Fruit fly (Drosophila melanogaster): Measurements from ENCODE around the gene CG4213.

Gene CG4213

DNA sequence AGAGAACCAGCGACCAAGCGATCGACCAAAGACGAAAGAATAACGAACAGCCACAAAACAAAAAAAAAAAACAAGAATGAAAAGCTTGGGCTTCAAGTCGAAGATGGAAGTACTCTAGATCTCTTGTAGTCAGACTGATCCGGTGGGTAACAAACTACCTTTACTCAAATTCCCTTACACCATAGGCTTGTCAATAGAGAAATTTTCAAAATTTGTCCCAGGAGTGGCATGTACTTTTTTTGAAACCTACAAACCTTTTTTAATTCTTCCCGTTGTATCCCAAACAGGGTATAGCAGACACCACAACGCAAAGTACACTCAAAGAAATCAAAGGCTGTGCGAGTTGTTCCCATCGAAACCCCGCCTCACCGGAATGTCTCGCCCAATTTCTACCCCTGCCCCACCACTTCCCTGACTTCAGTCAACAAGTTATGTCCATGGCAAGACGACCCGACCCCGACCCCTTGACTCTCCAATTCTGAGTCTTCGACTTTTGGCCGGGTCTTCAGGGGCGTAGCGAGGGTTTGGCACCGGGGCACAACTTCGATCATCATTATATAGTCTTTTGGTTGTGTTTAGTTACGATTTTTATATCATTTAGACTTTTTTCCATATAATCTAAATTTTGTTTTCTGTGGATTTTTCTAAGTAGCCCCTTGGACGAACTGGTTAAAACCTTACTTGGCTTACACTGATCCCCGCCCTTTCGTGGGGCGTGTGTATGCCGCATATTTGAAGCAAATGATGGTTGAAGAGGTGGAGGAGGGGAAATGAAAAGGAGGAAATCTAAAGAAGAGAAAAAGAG, 27.9 kb upstream of the CG4213 start (continued):
- TF ChIP-seq Dp (GFP tag; optimal IDR thresholded peaks at IDR 0.05) (no peak), nerfin-2 (GFP tag; IDR thresholded peaks at IDR 0.05; ENCODE audit: partially characterized antibody) (no peak), grn (GFP tag; optimal IDR thresholded peaks at IDR 0.05) (no peak), btn (GFP tag; optimal IDR thresholded peaks at IDR 0.05) (no peak), CG8944 (GFP tag; optimal IDR thresholded peaks at IDR 0.05) (peak; percentile 60), CG9437 (GFP tag; optimal IDR thresholded peaks at IDR 0.05) (no peak), Antp (GFP tag; optimal IDR thresholded peaks at IDR 0.05) (peak; percentile 55), ind (GFP tag; optimal IDR thresholded peaks at IDR 0.05) (peak; percentile 59), al (GFP tag; IDR thresholded peaks at IDR 0.05) (peak; percentile 44), Bdp1 (GFP tag; optimal IDR thresholded peaks at IDR 0.05) (peak; percentile 5), CG4282 (GFP tag; optimal IDR thresholded peaks at IDR 0.05) (no peak), CG6765 (GFP tag; optimal IDR thresholded peaks at IDR 0.05) (no peak), CoRest (tag; optimal IDR thresholded peaks at IDR 0.05) (peak; percentile 42), lov (optimal IDR thresholded peaks at IDR 0.05) (no peak), lov (GFP tag; IDR thresholded peaks at IDR 0.05) (0 out of 3 replicates have a peak, but pooled peaks have one; percentile 51), ewg (GFP tag; optimal IDR thresholded peaks at IDR 0.05) (peak; percentile 20), CG9215 (GFP tag; IDR thresholded peaks at IDR 0.05) (peak; percentile 66), vfl (GFP tag; optimal IDR thresholded peaks at IDR 0.05) (peak; percentile 59), br (optimal IDR thresholded peaks at IDR 0.05) (no peak), Hr51 (GFP tag; optimal IDR thresholded peaks at IDR 0.05) (peak in 1 of 2 experiments; percentile 39), CG12942 (GFP tag; optimal IDR thresholded peaks at IDR 0.05) (no peak), CG10366 (GFP tag; IDR thresholded peaks at IDR 0.05) (peak; percentile 39), CG9932 (GFP tag; IDR thresholded peaks at IDR 0.05) (peak; percentile 61), sc (optimal IDR thresholded peaks at IDR 0.05) (no peak), sc (GFP tag; optimal IDR thresholded peaks at IDR 0.05) (no peak), en (GFP tag; optimal IDR thresholded peaks at IDR 0.05) (no peak), dimm (GFP tag; IDR thresholded peaks at IDR 0.05) (no peak), CG33557 (GFP tag; optimal IDR thresholded peaks at IDR 0.05) (peak; percentile 49), corto (GFP tag; optimal IDR thresholded peaks at IDR 0.05) (peak; percentile 79), bab2 (GFP tag; optimal IDR thresholded peaks at IDR 0.05) (peak; percentile 23), zf30C (GFP tag; optimal IDR thresholded peaks at IDR 0.05) (peak; percentile 61), Atf3 (GFP tag; optimal IDR thresholded peaks at IDR 0.05) (peak; percentile 18), CG9876 (GFP tag; optimal IDR thresholded peaks at IDR 0.05) (peak; percentile 26), CG2120 (GFP tag; optimal IDR thresholded peaks at IDR 0.05) (peak; percentile 79), CG10431 (GFP tag; optimal IDR thresholded peaks at IDR 0.05) (no peak), odd (GFP tag; optimal IDR thresholded peaks at IDR 0.05) (no peak), Asciz (GFP tag; optimal IDR thresholded peaks at IDR 0.05) (no peak), da (GFP tag; optimal IDR thresholded peaks at IDR 0.05) (no peak), CkIIα-i1 (GFP tag; IDR thresholded peaks at IDR 0.05) (no peak), peb (GFP tag; IDR thresholded peaks at IDR 0.05) (no peak), CG18476 (GFP tag; optimal IDR thresholded peaks at IDR 0.05) (no peak), sug (tag; optimal IDR thresholded peaks at IDR 0.05) (no peak), CG16813 (GFP tag; IDR thresholded peaks at IDR 0.05; ENCODE audit: partially characterized antibody) (peak; percentile 34; the same call in 1 of the 3 replicates), CG9727 (GFP tag; optimal IDR thresholded peaks at IDR 0.05) (peak; percentile 56), fd3F (GFP tag; optimal IDR thresholded peaks at IDR 0.05) (no peak), CG13296 (GFP tag; optimal IDR thresholded peaks at IDR 0.05) (no peak), Hr78 (GFP tag; optimal IDR thresholded peaks at IDR 0.05) (peak in 1 of 2 experiments; percentile 89), CG1602 (GFP tag; optimal IDR thresholded peaks at IDR 0.05) (peak; percentile 41), p53 (GFP tag; optimal IDR thresholded peaks at IDR 0.05) (no peak), Max (GFP tag; optimal IDR thresholded peaks at IDR 0.05) (peak; percentile 44)

All from whole organism, embryonic.